Worm (Caenorhabditis elegans) whole organism, mixed stage, embryonic: Measurements from ENCODE around the gene D1025.10.

ENCODE experiments used
- bed-3 ChIP-seq: fragments of 200-800 bp; sonication (Bioruptor generic); optimal IDR thresholded peaks from 3 replicates; lab custom pipeline; 2018; ENCODE audit warnings: mild to moderate bottlenecking, missing genetic modification characterization, moderate library complexity, missing compliant biosample characterization
- lsy-2 ChIP-seq: fragments of 150-350 bp; optimal IDR thresholded peaks from 2 replicates; lab custom pipeline; 2014; ENCODE audit warnings: missing biosample characterization, missing genetic modification characterization
- mep-1 ChIP-seq: fragments of 150-350 bp; optimal IDR thresholded peaks from 2 replicates; lab custom pipeline; 2017; ENCODE audit warnings: missing biosample characterization, missing genetic modification reagents, missing genetic modification characterization, inconsistent platforms
- nhr-12 ChIP-seq: fragments of 150-350 bp; optimal IDR thresholded peaks from 2 replicates; lab custom pipeline; 2014; ENCODE audit warnings: missing biosample characterization, missing genetic modification characterization
- pha-4 ChIP-seq: fragments of 150-350 bp; optimal IDR thresholded peaks from 2 replicates; lab custom pipeline; 2018; ENCODE audit warnings: missing biosample characterization, missing genetic modification reagents, missing genetic modification characterization
- snpc-4 ChIP-seq: fragments of 150-350 bp; optimal IDR thresholded peaks from 2 replicates; lab custom pipeline; 2014; ENCODE audit warnings: missing biosample characterization, missing genetic modification characterization
- unc-39 ChIP-seq: fragments of 150-350 bp; optimal IDR thresholded peaks from 2 replicates; lab custom pipeline; 2014; ENCODE audit warnings: missing biosample characterization, missing genetic modification characterization
- ztf-11 ChIP-seq: fragments of 150-350 bp; optimal IDR thresholded peaks from 2 replicates; lab custom pipeline; 2014; ENCODE audit warnings: missing biosample characterization, missing genetic modification characterization

DNA sequence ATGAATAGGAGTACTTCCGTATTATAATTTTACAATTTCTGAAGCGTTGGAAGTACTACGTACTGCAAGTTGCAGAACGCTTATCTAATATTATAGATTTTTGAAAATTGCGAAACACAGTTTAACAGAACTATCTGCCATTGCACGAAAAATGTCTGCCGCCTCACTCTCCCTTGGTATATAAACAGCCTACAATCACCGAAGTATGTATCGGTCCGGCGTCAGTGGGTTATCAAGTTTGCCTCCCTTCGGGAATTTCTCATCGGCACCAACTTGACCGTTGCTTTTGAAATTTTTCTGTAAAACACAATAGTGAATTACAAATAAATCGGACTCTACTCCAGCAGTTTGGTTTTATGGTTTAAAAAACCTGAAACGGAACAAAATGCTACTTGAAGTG lies 39.3 kb upstream of the D1025.10 start:
- TF ChIP-seq pha-4 (tag; lab: Kevin White, UChicago) = no peak
- TF ChIP-seq unc-39 (tag; lab: Kevin White, UChicago) = no peak
- no peak for TF ChIP-seq bed-3 (GFP tag; lab: Kevin White, UChicago)
- no peak for TF ChIP-seq snpc-4
- no peak for TF ChIP-seq ztf-11 (tag; lab: Kevin White, UChicago)
- TF ChIP-seq lsy-2 (tag; lab: Kevin White, UChicago) = no peak
- no peak for TF ChIP-seq mep-1 (tag; lab: Kevin White, UChicago)
- no peak for TF ChIP-seq nhr-12 (tag; lab: Kevin White, UChicago)
